Worm (Caenorhabditis elegans) whole organism, late embryonic: ENCODE measurements around the gene mct-5.

ENCODE experiments used
- C38D4.7 ChIP-seq: fragments of 200-800 bp; sonication (Bioruptor generic); optimal IDR thresholded peaks from 2 replicates; lab custom pipeline; 2018; ENCODE audit warnings: mild to moderate bottlenecking, missing genetic modification characterization, moderate library complexity, missing compliant biosample characterization
- K09A11.1 ChIP-seq: sonication (generic microtip); optimal IDR thresholded peaks from 2 replicates; lab custom pipeline; 2017; ENCODE audit warnings: antibody characterized with exemption, mild to moderate bottlenecking, missing genetic modification characterization, missing compliant biosample characterization; ENCODE audit not compliant: insufficient read depth
- ama-1 ChIP-seq: fragments of 150-350 bp; optimal IDR thresholded peaks from 2 replicates; lab custom pipeline; 2014
- dve-1 ChIP-seq: sonication (generic microtip); optimal IDR thresholded peaks from 2 replicates; lab custom pipeline; 2017; ENCODE audit warnings: antibody characterized with exemption, mild to moderate bottlenecking, missing genetic modification characterization, missing compliant biosample characterization
- nhr-232 ChIP-seq: sonication (generic microtip); optimal IDR thresholded peaks from 2 replicates; lab custom pipeline; 2016; ENCODE audit warnings: missing genetic modification characterization, missing compliant biosample characterization
- odd-2 ChIP-seq: sonication (generic microtip); optimal IDR thresholded peaks from 2 replicates; lab custom pipeline; 2017; ENCODE audit warnings: antibody characterized with exemption, mild to moderate bottlenecking, missing genetic modification characterization, missing compliant biosample characterization
- pha-2 ChIP-seq: sonication (generic microtip); optimal IDR thresholded peaks from 2 replicates; lab custom pipeline; 2017; ENCODE audit warnings: mild to moderate bottlenecking, missing genetic modification characterization, missing compliant biosample characterization
- pha-4 ChIP-seq: fragments of 150-350 bp; optimal IDR thresholded peaks from 2 replicates; lab custom pipeline; 2018; ENCODE audit warnings: missing biosample characterization, missing genetic modification reagents, missing genetic modification characterization
- rnt-1 ChIP-seq: sonication (generic microtip); optimal IDR thresholded peaks from 2 replicates; lab custom pipeline; 2016; ENCODE audit warnings: missing genetic modification characterization, missing compliant biosample characterization
- sdc-2 ChIP-seq: sonication (generic microtip); optimal IDR thresholded peaks from 2 replicates; lab custom pipeline; 2016; ENCODE audit warnings: missing genotype, missing genetic modification characterization, missing compliant biosample characterization
- sox-4 ChIP-seq: sonication (generic microtip); optimal IDR thresholded peaks from 2 replicates; lab custom pipeline; 2017; ENCODE audit warnings: mild to moderate bottlenecking, missing genetic modification characterization, inconsistent platforms, missing compliant biosample characterization
- unc-42 ChIP-seq: sonication (generic microtip); optimal IDR thresholded peaks from 2 replicates; lab custom pipeline; 2016; ENCODE audit warnings: missing genotype, missing genetic modification characterization, missing compliant biosample characterization
- unc-86 ChIP-seq: sonication (generic microtip); optimal IDR thresholded peaks from 2 replicates; lab custom pipeline; 2016; ENCODE audit warnings: missing genetic modification characterization, missing compliant biosample characterization

DNA sequence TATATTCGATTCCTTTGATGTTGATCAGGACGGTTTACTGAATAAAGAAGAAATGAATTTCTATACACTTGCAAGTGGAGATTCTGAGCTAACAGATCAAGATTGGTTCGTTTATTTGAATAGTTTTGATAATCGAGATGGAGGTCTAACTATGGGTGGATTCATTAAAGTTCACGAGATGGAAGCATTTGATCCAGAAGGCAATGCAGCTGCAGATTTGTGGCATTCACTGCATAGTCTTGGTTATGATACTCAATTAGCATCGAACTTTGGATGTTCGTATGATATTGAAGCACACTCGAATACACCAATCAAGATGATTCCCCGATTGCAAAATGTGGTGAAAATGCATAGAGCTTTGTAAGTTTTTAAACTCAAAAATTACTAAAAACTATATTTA, 2.4 kb downstream of the mct-5 start:
- no peak for TF ChIP-seq ama-1
- TF ChIP-seq sdc-2 (tag; lab: Kevin White, UChicago), result no peak
- no peak for TF ChIP-seq odd-2 (tag; lab: Kevin White, UChicago)
- TF ChIP-seq nhr-232 (tag; lab: Kevin White, UChicago), result no peak
- no peak for TF ChIP-seq pha-2 (tag; lab: Kevin White, UChicago)
- TF ChIP-seq rnt-1 (tag; lab: Kevin White, UChicago), result no peak
- no peak for TF ChIP-seq sox-4 (tag; lab: Kevin White, UChicago)
- no peak for TF ChIP-seq dve-1 (tag; lab: Kevin White, UChicago)
- no peak for TF ChIP-seq unc-42 (tag; lab: Kevin White, UChicago)
- no peak for TF ChIP-seq K09A11.1
- no peak for TF ChIP-seq C38D4.7 (GFP tag; lab: Kevin White, UChicago)
- TF ChIP-seq pha-4 (tag; lab: Kevin White, UChicago), result no peak
- no peak for TF ChIP-seq unc-86 (tag; lab: Kevin White, UChicago)
